Worm (Caenorhabditis elegans): ENCODE results near the gene ced-8.

- TF ChIP-seq fos-1 (tag; optimal IDR thresholded peaks at IDR 0.05) (no peak), ZK546.5 (tag; optimal IDR thresholded peaks at IDR 0.05) (no peak), nhr-11 (tag; optimal IDR thresholded peaks at IDR 0.05) (no peak), ztf-4 (tag; optimal IDR thresholded peaks at IDR 0.05) (no peak), unc-62 (GFP tag; optimal IDR thresholded peaks at IDR 0.05) (no peak), skn-1 (tag; optimal IDR thresholded peaks at IDR 0.05) (no peak), ztf-11 (tag; optimal IDR thresholded peaks at IDR 0.05) (no peak), snpc-4 (tag; optimal IDR thresholded peaks at IDR 0.05) (no peak), ama-1 (optimal IDR thresholded peaks at IDR 0.05) (no peak), unc-39 (tag; optimal IDR thresholded peaks at IDR 0.05) (no peak), fkh-10 (GFP tag; optimal IDR thresholded peaks at IDR 0.05) (no peak), ceh-16 (tag; optimal IDR thresholded peaks at IDR 0.05) (no peak), nhr-28 (tag; optimal IDR thresholded peaks at IDR 0.05) (no peak)
These were observed 30.5 kb downstream of the ced-8 start for ce11 chrX:8386068-8386851.
